Worm (Caenorhabditis elegans) whole organism, young adult: ENCODE data around the gene clec-59.
A peak's percentile ranks its signal among the peaks of the same experiment; 100 is the strongest.

ENCODE experiments used
- C17E4.6 ChIP-seq: fragments of 200-800 bp; sonication (Bioruptor generic); IDR thresholded peaks from 2 replicates; pipeline ENCODE4 v1.3.6; 2022; ENCODE audit warnings: missing genetic modification reagents, missing genetic modification characterization, missing compliant biosample characterization
- D2030.7 ChIP-seq: fragments of 200-800 bp; sonication (Bioruptor generic); IDR thresholded peaks from 2 replicates; pipeline ENCODE4 v1.3.6; 2022; ENCODE audit warnings: missing genetic modification reagents, missing genetic modification characterization, missing compliant biosample characterization
- F22D6.2 ChIP-seq: sonication (generic microtip); optimal IDR thresholded peaks from 2 replicates; lab custom pipeline; 2016; ENCODE audit warnings: mild to moderate bottlenecking, missing genetic modification characterization, missing compliant biosample characterization
- F33H1.4 ChIP-seq: fragments of 200-800 bp; sonication (Bioruptor generic); IDR thresholded peaks from 2 replicates; pipeline ENCODE4 v1.3.6; 2022; ENCODE audit warnings: missing genetic modification reagents, missing genetic modification characterization, missing compliant biosample characterization
- F49E8.2 ChIP-seq: sonication (generic microtip); optimal IDR thresholded peaks from 3 replicates; lab custom pipeline; 2017; ENCODE audit warnings: missing genetic modification characterization, mild to moderate bottlenecking, missing compliant biosample characterization, antibody characterized with exemption, moderate library complexity; ENCODE audit not compliant: insufficient read depth
- F52B5.7 ChIP-seq: sonication (generic microtip); optimal IDR thresholded peaks from 2 replicates; lab custom pipeline; 2016; ENCODE audit warnings: mild to moderate bottlenecking, missing genetic modification characterization, missing compliant biosample characterization
- F55B11.4 ChIP-seq: sonication (generic microtip); optimal IDR thresholded peaks from 2 replicates; lab custom pipeline; 2016; ENCODE audit warnings: missing compliant biosample characterization, missing genetic modification characterization, borderline replicate concordance; ENCODE audit not compliant: insufficient read depth
- F57A8.1 ChIP-seq: fragments of 200-800 bp; sonication (Bioruptor generic); optimal IDR thresholded peaks from 2 replicates; lab custom pipeline; 2018; ENCODE audit warnings: mild to moderate bottlenecking, missing genetic modification characterization, moderate library complexity, missing compliant biosample characterization
- T07F8.4 ChIP-seq: sonication (generic microtip); optimal IDR thresholded peaks from 2 replicates; lab custom pipeline; 2016; ENCODE audit warnings: mild to moderate bottlenecking, missing genetic modification characterization, moderate library complexity, missing compliant biosample characterization
- ama-1 ChIP-seq, 3 experiments: fragments of 150-350 bp in 1 of 3; sonication (generic microtip) in 2 of 3; optimal IDR thresholded peaks; 2 replicates each; lab custom pipeline; 2014 to 2018; ENCODE audit warnings: missing biosample characterization in 2 of 3, missing genetic modification characterization in 2 of 3, missing genetic modification reagents in 2 of 3
- aptf-2 ChIP-seq: fragments of 200-800 bp; sonication (Bioruptor generic); conservative IDR thresholded peaks from 2 replicates; pipeline ENCODE4 v1.3.6; 2022; ENCODE audit warnings: missing genetic modification reagents, missing genetic modification characterization, missing compliant biosample characterization
- athp-1 ChIP-seq: sonication (generic microtip); optimal IDR thresholded peaks from 2 replicates; lab custom pipeline; 2017; ENCODE audit warnings: mild to moderate bottlenecking, missing genetic modification characterization, missing compliant biosample characterization
- attf-3 ChIP-seq: fragments of 200-800 bp; sonication (Bioruptor generic); conservative IDR thresholded peaks from 2 replicates; pipeline ENCODE4 v1.3.6; 2022; ENCODE audit warnings: missing genetic modification reagents, missing genetic modification characterization, missing compliant biosample characterization
- attf-5 ChIP-seq: fragments of 200-800 bp; sonication (Bioruptor generic); optimal IDR thresholded peaks from 2 replicates; lab custom pipeline; 2018; ENCODE audit warnings: mild to moderate bottlenecking, missing genetic modification characterization, missing compliant biosample characterization
- attf-6 ChIP-seq: fragments of 200-800 bp; sonication (Bioruptor generic); IDR thresholded peaks from 2 replicates; pipeline ENCODE4 v1.3.6; 2022; ENCODE audit warnings: missing genetic modification reagents, missing genetic modification characterization, missing compliant biosample characterization
- bed-1 ChIP-seq: fragments of 200-800 bp; sonication (Bioruptor generic); IDR thresholded peaks from 2 replicates; pipeline ENCODE4 v1.3.6; 2022; ENCODE audit warnings: missing genetic modification reagents, missing genetic modification characterization, missing compliant biosample characterization
- ceh-100 ChIP-seq: fragments of 200-800 bp; sonication (Bioruptor generic); IDR thresholded peaks from 2 replicates; pipeline ENCODE4 v1.3.6; 2022; ENCODE audit warnings: missing genetic modification reagents, missing genetic modification characterization, missing compliant biosample characterization
- ceh-79 ChIP-seq: sonication (generic microtip); optimal IDR thresholded peaks from 2 replicates; lab custom pipeline; 2017; ENCODE audit warnings: mild to moderate bottlenecking, missing genetic modification characterization, missing compliant biosample characterization
- dpl-1 ChIP-seq: fragments of 150-350 bp; optimal IDR thresholded peaks from 2 replicates; lab custom pipeline; 2014; ENCODE audit warnings: missing biosample characterization, missing genetic modification reagents, missing genetic modification characterization
- egl-44 ChIP-seq: fragments of 200-800 bp; sonication (Bioruptor generic); IDR thresholded peaks from 2 replicates; pipeline ENCODE4 v1.3.6; 2022; ENCODE audit warnings: missing genetic modification reagents, missing genetic modification characterization, missing compliant biosample characterization
- gei-17 ChIP-seq: fragments of 200-800 bp; sonication (Bioruptor generic); optimal IDR thresholded peaks from 2 replicates; lab custom pipeline; 2018; ENCODE audit warnings: mild to moderate bottlenecking, missing genetic modification characterization, missing compliant biosample characterization
- him-1 ChIP-seq: sonication (generic microtip); optimal IDR thresholded peaks from 2 replicates; lab custom pipeline; 2016; ENCODE audit warnings: missing genotype, missing genetic modification reagents, missing genetic modification characterization, missing compliant biosample characterization
- hlh-26 ChIP-seq: fragments of 200-800 bp; sonication (Bioruptor generic); conservative IDR thresholded peaks from 2 replicates; pipeline ENCODE4 v1.3.6; 2022; ENCODE audit warnings: missing genetic modification reagents, missing genetic modification characterization, missing compliant biosample characterization
- let-526 ChIP-seq: fragments of 200-800 bp; sonication (Bioruptor generic); IDR thresholded peaks from 2 replicates; pipeline ENCODE4 v1.3.6; 2022; ENCODE audit warnings: missing genetic modification reagents, missing genetic modification characterization, missing compliant biosample characterization
- lin-35 ChIP-seq, 3 experiments: fragments of 150-350 bp in 2 of 3; sonication (generic microtip) in 1 of 3; optimal IDR thresholded peaks; 2 replicates each; lab custom pipeline; 2014 to 2018; ENCODE audit warnings: missing biosample characterization in 3 of 3, missing genetic modification characterization in 3 of 3, missing genetic modification reagents in 3 of 3
- lin-40 ChIP-seq: sonication (generic microtip); optimal IDR thresholded peaks from 2 replicates; lab custom pipeline; 2016; ENCODE audit warnings: missing genetic modification characterization, mild to moderate bottlenecking, missing compliant biosample characterization, missing genotype, missing genetic modification reagents
- lin-54 ChIP-seq: fragments of 200-800 bp; sonication (Bioruptor generic); optimal IDR thresholded peaks from 2 replicates; lab custom pipeline; 2018; ENCODE audit warnings: mild to moderate bottlenecking, missing genetic modification characterization, missing compliant biosample characterization
- lir-1 ChIP-seq: fragments of 200-800 bp; sonication (Bioruptor generic); conservative IDR thresholded peaks from 2 replicates; pipeline ENCODE4 v1.3.6; 2022; ENCODE audit warnings: missing genetic modification reagents, missing genetic modification characterization, missing compliant biosample characterization
- madf-6 ChIP-seq: fragments of 200-800 bp; sonication (Bioruptor generic); IDR thresholded peaks from 2 replicates; pipeline ENCODE4 v1.3.6; 2022; ENCODE audit warnings: missing genetic modification reagents, missing genetic modification characterization, missing compliant biosample characterization
- madf-8 ChIP-seq: fragments of 200-800 bp; sonication (Bioruptor generic); conservative IDR thresholded peaks from 2 replicates; pipeline ENCODE4 v1.3.6; 2022; ENCODE audit warnings: missing genetic modification reagents, missing genetic modification characterization, missing compliant biosample characterization
- mcd-1 ChIP-seq: fragments of 200-800 bp; sonication (Bioruptor generic); IDR thresholded peaks from 2 replicates; pipeline ENCODE4 v1.3.6; 2022; ENCODE audit warnings: missing genetic modification reagents, missing genetic modification characterization, missing compliant biosample characterization
- mxl-1 ChIP-seq: sonication (generic microtip); optimal IDR thresholded peaks from 2 replicates; lab custom pipeline; 2016; ENCODE audit warnings: missing genetic modification characterization, missing compliant biosample characterization
- nfya-1 ChIP-seq: sonication (generic microtip); optimal IDR thresholded peaks from 2 replicates; lab custom pipeline; 2017; ENCODE audit warnings: antibody characterized with exemption, missing compliant biosample characterization, missing genetic modification characterization, borderline replicate concordance; ENCODE audit not compliant: insufficient read depth
- nfya-2 ChIP-seq: fragments of 200-800 bp; sonication (Bioruptor generic); IDR thresholded peaks from 2 replicates; pipeline ENCODE4 v1.3.6; 2022; ENCODE audit warnings: missing genetic modification reagents, missing genetic modification characterization, missing compliant biosample characterization
- nfyb-1 ChIP-seq: fragments of 200-800 bp; sonication (Bioruptor generic); IDR thresholded peaks from 2 replicates; pipeline ENCODE4 v1.3.6; 2022; ENCODE audit warnings: missing genetic modification reagents, missing genetic modification characterization, missing compliant biosample characterization
- nhr-120 ChIP-seq: fragments of 200-800 bp; sonication (Bioruptor generic); IDR thresholded peaks from 2 replicates; pipeline ENCODE4 v1.3.6; 2022; ENCODE audit warnings: missing genetic modification characterization, missing compliant biosample characterization
- nhr-179 ChIP-seq: sonication (generic microtip); optimal IDR thresholded peaks from 2 replicates; lab custom pipeline; 2016; ENCODE audit warnings: mild to moderate bottlenecking, missing genetic modification characterization, missing compliant biosample characterization
- pha-4 ChIP-seq: fragments of 150-350 bp; sonication (generic microtip); optimal IDR thresholded peaks from 2 replicates; lab custom pipeline; 2014; ENCODE audit warnings: missing biosample characterization, missing genetic modification reagents, missing genetic modification characterization
- rcor-1 ChIP-seq: fragments of 200-800 bp; sonication (Bioruptor generic); IDR thresholded peaks from 2 replicates; pipeline ENCODE4 v1.3.6; 2022; ENCODE audit warnings: missing genetic modification reagents, missing genetic modification characterization, missing compliant biosample characterization
- rec-8 ChIP-seq, 2 experiments: sonication (generic microtip); optimal IDR thresholded peaks; 2 replicates each; lab custom pipeline; 2016; ENCODE audit warnings: mild to moderate bottlenecking in 2 of 2, missing genetic modification characterization in 2 of 2, missing genetic modification reagents in 2 of 2, missing genotype in 2 of 2, missing biosample characterization in 1 of 2, missing compliant biosample characterization in 1 of 2, moderate library complexity in 1 of 2
- sdz-38 ChIP-seq: sonication (generic microtip); optimal IDR thresholded peaks from 2 replicates; lab custom pipeline; 2016; ENCODE audit warnings: missing genotype, missing genetic modification characterization, missing compliant biosample characterization
- snpc-1.1 ChIP-seq: sonication (generic microtip); optimal IDR thresholded peaks from 2 replicates; lab custom pipeline; 2017; ENCODE audit warnings: missing genetic modification characterization, mild to moderate bottlenecking, missing compliant biosample characterization, antibody characterized with exemption, moderate library complexity, missing genotype, missing genetic modification reagents; ENCODE audit not compliant: insufficient read depth
- somi-1 ChIP-seq: fragments of 200-800 bp; sonication (Bioruptor generic); optimal IDR thresholded peaks from 2 replicates; lab custom pipeline; 2018; ENCODE audit warnings: mild to moderate bottlenecking, missing genetic modification characterization, missing compliant biosample characterization
- tbx-9 ChIP-seq: sonication (generic microtip); optimal IDR thresholded peaks from 2 replicates; lab custom pipeline; 2016; ENCODE audit warnings: borderline replicate concordance, missing genetic modification characterization, inconsistent platforms, missing compliant biosample characterization
- tlf-1 ChIP-seq: fragments of 200-800 bp; sonication (Bioruptor generic); optimal IDR thresholded peaks from 2 replicates; lab custom pipeline; 2018; ENCODE audit warnings: mild to moderate bottlenecking, missing genetic modification characterization, missing compliant biosample characterization
- unc-62 ChIP-seq: fragments of 150-350 bp; optimal IDR thresholded peaks from 2 replicates; lab custom pipeline; 2014; ENCODE audit warnings: missing biosample characterization, missing genetic modification reagents, missing genetic modification characterization
- ztf-3 ChIP-seq: fragments of 200-800 bp; sonication (Bioruptor generic); optimal IDR thresholded peaks from 2 replicates; lab custom pipeline; 2018; ENCODE audit warnings: mild to moderate bottlenecking, missing genetic modification characterization, missing compliant biosample characterization

clec-59 gene

ce11 chrII:10502491-10503063 is 23.3 kb upstream of the clec-59 start, which contains the start of gene myrf-1 (continued):
- TF ChIP-seq nfya-1 (tag; lab: Kevin White, UChicago) (no peak), F33H1.4 (GFP tag; lab: Robert Waterston, UW) (no peak), tbx-9 (tag; lab: Kevin White, UChicago) (no peak), F49E8.2 (tag; lab: Kevin White, UChicago) (no peak), D2030.7 (GFP tag; lab: Robert Waterston, UW) (no peak), him-1 (tag; lab: Kevin White, UChicago) (no peak), T07F8.4 (tag; lab: Kevin White, UChicago) (no peak), lir-1 (GFP tag; lab: Robert Waterston, UW) (no peak), unc-62 (GFP tag; lab: Kevin White, UChicago) (no peak), lin-35 (GFP tag; optimal IDR thresholded peaks at IDR 0.05; lab: Kevin White, UChicago) (peak in 1 of 3 experiments; percentile 22), mxl-1 (tag; lab: Kevin White, UChicago) (no peak), egl-44 (GFP tag; lab: Robert Waterston, UW) (no peak; the same call in 1 of the 2 replicates), aptf-2 (no peak), tlf-1 (GFP tag; lab: Kevin White, UChicago) (no peak), F22D6.2 (tag; lab: Kevin White, UChicago) (no peak), nfya-2 (GFP tag; lab: Robert Waterston, UW) (no peak), nhr-120 (GFP tag; lab: Robert Waterston, UW) (no peak), F52B5.7 (tag; lab: Kevin White, UChicago) (no peak), attf-6 (GFP tag; lab: Robert Waterston, UW) (no peak), snpc-1.1 (no peak), sdz-38 (tag; lab: Kevin White, UChicago) (no peak), madf-6 (GFP tag; lab: Robert Waterston, UW) (peak; percentile 12; the same call in 1 of the 2 replicates), nhr-179 (tag; lab: Kevin White, UChicago) (no peak), pha-4 (tag; lab: Kevin White, UChicago) (no peak), lin-54 (peak; percentile 50), let-526 (GFP tag; lab: Robert Waterston, UW) (no peak; the same call in 1 of the 2 replicates), mcd-1 (GFP tag; lab: Robert Waterston, UW) (peak; percentile 81), attf-5 (GFP tag; lab: Kevin White, UChicago) (peak; percentile 87), ceh-79 (tag; lab: Kevin White, UChicago) (no peak), ceh-100 (GFP tag; lab: Robert Waterston, UW) (no peak), F57A8.1 (GFP tag; lab: Kevin White, UChicago) (peak; percentile 5), rec-8 (tag; optimal IDR thresholded peaks at IDR 0.05; lab: Kevin White, UChicago) (no peak), ztf-3 (GFP tag; lab: Kevin White, UChicago) (no peak), nfyb-1 (GFP tag; lab: Robert Waterston, UW) (peak; percentile 75; the same call in 1 of the 2 replicates), attf-3 (0 out of 2 replicates have a peak, but pooled peaks have one; percentile 17), hlh-26 (GFP tag; lab: Robert Waterston, UW) (no peak), C17E4.6 (GFP tag; lab: Robert Waterston, UW) (no peak), madf-8 (GFP tag; lab: Robert Waterston, UW) (no peak), lin-40 (tag; lab: Kevin White, UChicago) (peak; percentile 73), athp-1 (peak; percentile 7), F55B11.4 (tag; lab: Kevin White, UChicago) (no peak), bed-1 (GFP tag; lab: Robert Waterston, UW) (no peak), gei-17 (peak; percentile 12), somi-1 (GFP tag; lab: Kevin White, UChicago) (peak; percentile 75), dpl-1 (GFP tag; lab: Kevin White, UChicago) (no peak), rcor-1 (GFP tag; lab: Robert Waterston, UW) (0 out of 2 replicates have a peak, but pooled peaks have one; percentile 47), ama-1 (optimal IDR thresholded peaks at IDR 0.05; lab: Kevin White, UChicago) (no peak), ama-1 (GFP tag; optimal IDR thresholded peaks at IDR 0.05; lab: Kevin White, UChicago) (no peak)
